Worm (Caenorhabditis elegans): Measurements from ENCODE around the gene F15A4.5.

- TF ChIP-seq nfya-1 (tag; optimal IDR thresholded peaks at IDR 0.05; ENCODE audit: borderline replicate concordance, insufficient read depth) (no peak), tlf-1 (GFP tag; optimal IDR thresholded peaks at IDR 0.05) (no peak), somi-1 (GFP tag; optimal IDR thresholded peaks at IDR 0.05) (no peak), sdz-38 (tag; optimal IDR thresholded peaks at IDR 0.05) (no peak), ztf-28 (GFP tag; IDR thresholded peaks at IDR 0.05) (no peak), ama-1 (optimal IDR thresholded peaks at IDR 0.05) (no peak), ama-1 (GFP tag; optimal IDR thresholded peaks at IDR 0.05) (no peak), F10E7.11 (tag; optimal IDR thresholded peaks at IDR 0.05) (no peak), lin-40 (tag; optimal IDR thresholded peaks at IDR 0.05) (no peak), F22D6.2 (tag; optimal IDR thresholded peaks at IDR 0.05) (no peak), pbrm-1 (GFP tag; IDR thresholded peaks at IDR 0.05) (no peak), chd-7 (tag; optimal IDR thresholded peaks at IDR 0.05) (no peak), dpl-1 (GFP tag; optimal IDR thresholded peaks at IDR 0.05) (no peak)
These were observed 37.6 kb upstream of the F15A4.5 start, which contains the start of gene srh-67 for ce11 chrII:12508650-12509049.

All from whole organism, young adult.